Fruit fly (Drosophila melanogaster) whole organism, embryonic: Measurements from ENCODE around the gene Rbp6.

Experiments
- Awh ChIP-seq: fragments of 200-800 bp; sonication (Bioruptor generic); IDR thresholded peaks from 2 replicates; pipeline ENCODE4, ENCODE4 v1.3.6; 2022; ENCODE audit warnings: missing biosample characterization, missing genetic modification characterization
- B-H1 ChIP-seq: fragments of 200-800 bp; sonication (Bioruptor generic); IDR thresholded peaks from 3 replicates; pipeline ENCODE4 v1.3.6; 2022; ENCODE audit warnings: missing biosample characterization, missing genetic modification characterization
- CG10267 ChIP-seq: fragments of 200-800 bp; sonication (Bioruptor generic); optimal IDR thresholded peaks from 2 replicates; lab custom pipeline; 2018; ENCODE audit warnings: missing biosample characterization, mild to moderate bottlenecking, missing genetic modification characterization, moderate library complexity
- CG10462 ChIP-seq: fragments of 200-800 bp; sonication (Bioruptor generic); optimal IDR thresholded peaks from 2 replicates; lab custom pipeline; 2016; ENCODE audit warnings: missing biosample characterization, missing genetic modification characterization
- CG14441 ChIP-seq: fragments of 200-800 bp; sonication (Bioruptor generic); IDR thresholded peaks from 2 replicates; pipeline ENCODE4 v1.3.6; 2022; ENCODE audit warnings: missing biosample characterization, missing genetic modification characterization
- CG14710 ChIP-seq: fragments of 200-800 bp; sonication (Bioruptor generic); optimal IDR thresholded peaks from 3 replicates; lab custom pipeline; 2019; ENCODE audit warnings: missing biosample characterization, mild to moderate bottlenecking, missing genetic modification characterization, moderate library complexity
- CG14965 ChIP-seq: fragments of 200-800 bp; sonication (Bioruptor generic); optimal IDR thresholded peaks from 2 replicates; lab custom pipeline; 2016; ENCODE audit warnings: missing biosample characterization, missing genetic modification characterization, borderline replicate concordance
- CG15514 ChIP-seq: fragments of 200-800 bp; sonication (Bioruptor generic); optimal IDR thresholded peaks from 3 replicates; lab custom pipeline; 2017; ENCODE audit warnings: missing biosample characterization, missing genetic modification characterization, mild to moderate bottlenecking, moderate library complexity, missing genetic modification reagents
- CG17361 ChIP-seq: fragments of 200-800 bp; sonication (Bioruptor generic); IDR thresholded peaks from 3 replicates; pipeline ENCODE4 v1.3.6; 2022; ENCODE audit warnings: missing biosample characterization, missing genetic modification characterization
- CG17829 ChIP-seq: fragments of 200-800 bp; optimal IDR thresholded peaks from 2 replicates; lab custom pipeline; 2019; ENCODE audit warnings: missing biosample characterization, mild to moderate bottlenecking, missing genetic modification characterization, moderate library complexity
- CG18262 ChIP-seq: fragments of 200-800 bp; optimal IDR thresholded peaks from 3 replicates; lab custom pipeline; 2019; ENCODE audit warnings: missing biosample characterization, mild to moderate bottlenecking, missing genetic modification characterization, moderate library complexity
- CG18599 ChIP-seq: fragments of 200-800 bp; sonication (Bioruptor generic); optimal IDR thresholded peaks from 3 replicates; lab custom pipeline; 2017; ENCODE audit warnings: missing biosample characterization, missing genetic modification characterization, mild to moderate bottlenecking, moderate library complexity, missing genetic modification reagents
- CG18619 ChIP-seq: fragments of 200-800 bp; sonication (Bioruptor generic); optimal IDR thresholded peaks from 3 replicates; lab custom pipeline; 2017; ENCODE audit warnings: missing biosample characterization, mild to moderate bottlenecking, missing genetic modification characterization
- CG30431 ChIP-seq: fragments of 200-800 bp; sonication (Bioruptor generic); optimal IDR thresholded peaks from 2 replicates; lab custom pipeline; 2017; ENCODE audit warnings: missing biosample characterization, missing genetic modification characterization
- CG31441 ChIP-seq: fragments of 200-800 bp; sonication (Bioruptor generic); IDR thresholded peaks from 2 replicates; pipeline ENCODE4 v1.3.6; 2022; ENCODE audit warnings: missing biosample characterization, missing genetic modification characterization
- CG32772 ChIP-seq: fragments of 200-800 bp; sonication (Bioruptor generic); IDR thresholded peaks from 2 replicates; pipeline ENCODE4 v1.3.6; 2022; ENCODE audit warnings: missing biosample characterization, missing genetic modification characterization
- CG4617 ChIP-seq: fragments of 200-800 bp; sonication (Bioruptor generic); optimal IDR thresholded peaks from 3 replicates; lab custom pipeline; 2016; ENCODE audit warnings: missing biosample characterization, missing genetic modification characterization, borderline replicate concordance
- CG4820 ChIP-seq: fragments of 200-800 bp; sonication (Bioruptor generic); optimal IDR thresholded peaks from 3 replicates; lab custom pipeline; 2016; ENCODE audit warnings: missing biosample characterization, missing genetic modification characterization
- CG6683 ChIP-seq: fragments of 200-800 bp; sonication (Bioruptor generic); optimal IDR thresholded peaks from 2 replicates; lab custom pipeline; 2017; ENCODE audit warnings: missing biosample characterization, mild to moderate bottlenecking, missing genetic modification characterization, missing genetic modification reagents
- CG6813 ChIP-seq: fragments of 200-800 bp; sonication (Bioruptor generic); optimal IDR thresholded peaks from 2 replicates; lab custom pipeline; 2017; ENCODE audit warnings: missing biosample characterization, missing genetic modification characterization, mild to moderate bottlenecking, moderate library complexity, missing genetic modification reagents
- CG7556 ChIP-seq: fragments of 200-800 bp; sonication (Bioruptor generic); optimal IDR thresholded peaks from 2 replicates; lab custom pipeline; 2017; ENCODE audit warnings: missing biosample characterization, mild to moderate bottlenecking, missing genetic modification characterization
- CG8388 ChIP-seq: fragments of 200-800 bp; sonication (Bioruptor generic); optimal IDR thresholded peaks from 2 replicates; lab custom pipeline; 2019; ENCODE audit warnings: missing biosample characterization, mild to moderate bottlenecking, missing genetic modification characterization, moderate library complexity
- CG9215 ChIP-seq: fragments of 200-800 bp; sonication (Bioruptor generic); IDR thresholded peaks from 2 replicates; pipeline ENCODE4 v1.3.6; 2022; ENCODE audit warnings: missing biosample characterization, missing genetic modification characterization
- CG9817 ChIP-seq: fragments of 200-800 bp; sonication (Bioruptor generic); optimal IDR thresholded peaks from 2 replicates; lab custom pipeline; 2018; ENCODE audit warnings: missing biosample characterization, mild to moderate bottlenecking, missing genetic modification characterization, moderate library complexity
- D19A ChIP-seq: fragments of 200-800 bp; optimal IDR thresholded peaks from 3 replicates; lab custom pipeline; 2019; ENCODE audit warnings: missing biosample characterization, mild to moderate bottlenecking, missing genetic modification characterization, moderate library complexity
- Dbx ChIP-seq: fragments of 200-800 bp; sonication (Bioruptor generic); IDR thresholded peaks from 3 replicates; pipeline ENCODE4 v1.3.6; 2022; ENCODE audit warnings: missing biosample characterization, missing genetic modification characterization
- Doc3 ChIP-seq: fragments of 200-800 bp; sonication (Bioruptor generic); IDR thresholded peaks from 3 replicates; pipeline ENCODE4 v1.3.6; 2022; ENCODE audit warnings: missing biosample characterization, missing genetic modification characterization; ENCODE audit not compliant: partially characterized antibody
- HLHmδ ChIP-seq: fragments of 200-800 bp; sonication (Bioruptor generic); optimal IDR thresholded peaks from 2 replicates; lab custom pipeline; 2018; ENCODE audit warnings: missing biosample characterization, mild to moderate bottlenecking, missing genetic modification characterization, moderate library complexity
- Hand ChIP-seq: fragments of 200-800 bp; sonication (Bioruptor generic); optimal IDR thresholded peaks from 2 replicates; lab custom pipeline; 2017; ENCODE audit warnings: mild to moderate bottlenecking, missing biosample characterization, missing genetic modification reagents, missing genetic modification characterization
- Lpt ChIP-seq: fragments of >200 bp; optimal IDR thresholded peaks from 2 replicates; lab custom pipeline; 2018; ENCODE audit warnings: missing biosample characterization, missing genetic modification characterization
- Max ChIP-seq: fragments of 200-800 bp; sonication (Bioruptor generic); optimal IDR thresholded peaks from 2 replicates; lab custom pipeline; 2016; ENCODE audit warnings: missing biosample characterization, mild to moderate bottlenecking, missing genetic modification characterization
- Oli ChIP-seq: fragments of 200-800 bp; sonication (Bioruptor generic); optimal IDR thresholded peaks from 2 replicates; lab custom pipeline; 2018; ENCODE audit warnings: missing biosample characterization, mild to moderate bottlenecking, missing genetic modification characterization, moderate library complexity
- Six4 ChIP-seq: fragments of 200-800 bp; sonication (Bioruptor generic); optimal IDR thresholded peaks from 2 replicates; lab custom pipeline; 2016; ENCODE audit warnings: missing biosample characterization, missing genetic modification characterization
- ab ChIP-seq: fragments of 200-800 bp; sonication (Bioruptor generic); optimal IDR thresholded peaks from 2 replicates; lab custom pipeline; 2016; ENCODE audit warnings: missing biosample characterization, missing genetic modification characterization
- fd96Cb ChIP-seq: fragments of 200-800 bp; sonication (Bioruptor generic); optimal IDR thresholded peaks from 2 replicates; lab custom pipeline; 2018; ENCODE audit warnings: missing biosample characterization, mild to moderate bottlenecking, missing genetic modification characterization, moderate library complexity
- gem ChIP-seq: fragments of 200-800 bp; sonication (Bioruptor generic); optimal IDR thresholded peaks from 2 replicates; lab custom pipeline; 2019; ENCODE audit warnings: missing biosample characterization, mild to moderate bottlenecking, missing genetic modification characterization, moderate library complexity
- hkb ChIP-seq, 2 experiments: fragments of 200-800 bp in 1 of 2; fragments of >200 bp in 1 of 2; sonication (Bioruptor generic) in 1 of 2; IDR thresholded peaks in 1 of 2; optimal IDR thresholded peaks in 1 of 2; 2 replicates each; pipeline versions ENCODE4 v1.3.6 to Lab custom; 2017 to 2022; ENCODE audit warnings: missing biosample characterization in 1 of 2, missing genetic modification characterization in 1 of 2
- insv ChIP-seq, 2 experiments: fragments of 200-800 bp; sonication (Bioruptor generic); optimal IDR thresholded peaks; 3 replicates each; lab custom pipeline; 2016 to 2018; ENCODE audit warnings: missing biosample characterization in 2 of 2, missing genetic modification characterization in 2 of 2
- inv ChIP-seq: fragments of 200-800 bp; sonication (Bioruptor generic); IDR thresholded peaks from 2 replicates; pipeline ENCODE4 v1.3.6; 2022; ENCODE audit warnings: missing biosample characterization, missing genetic modification characterization; ENCODE audit not compliant: partially characterized antibody
- lab ChIP-seq: fragments of 200-800 bp; sonication (Bioruptor generic); optimal IDR thresholded peaks from 3 replicates; lab custom pipeline; 2017; ENCODE audit warnings: missing biosample characterization, missing genetic modification characterization, mild to moderate bottlenecking, moderate library complexity, missing genetic modification reagents
- luna ChIP-seq: fragments of 200-800 bp; sonication (Bioruptor generic); optimal IDR thresholded peaks from 2 replicates; lab custom pipeline; 2016; ENCODE audit warnings: missing biosample characterization, missing genetic modification characterization
- nmo ChIP-seq: fragments of 200-800 bp; sonication (Bioruptor generic); optimal IDR thresholded peaks from 2 replicates; lab custom pipeline; 2018; ENCODE audit warnings: missing biosample characterization, mild to moderate bottlenecking, missing genetic modification characterization, moderate library complexity
- ranshi ChIP-seq: fragments of 200-800 bp; sonication (Bioruptor generic); IDR thresholded peaks from 2 replicates; pipeline ENCODE4 v1.3.6; 2022; ENCODE audit warnings: missing biosample characterization, missing genetic modification characterization
- run ChIP-seq: fragments of 200-800 bp; sonication (Bioruptor generic); optimal IDR thresholded peaks from 3 replicates; lab custom pipeline; 2018; ENCODE audit warnings: missing biosample characterization, mild to moderate bottlenecking, missing genetic modification characterization
- sens ChIP-seq: fragments of 200-800 bp; sonication (Bioruptor generic); peaks from one replicate; lab custom pipeline; 2016; ENCODE audit warnings: missing biosample characterization, missing genetic modification characterization
- seq ChIP-seq: fragments of 200-800 bp; sonication (Bioruptor generic); IDR thresholded peaks from 2 replicates; pipeline ENCODE4 v1.3.6; 2022; ENCODE audit warnings: missing biosample characterization, missing genetic modification characterization
- stc ChIP-seq: fragments of 200-800 bp; sonication (Bioruptor generic); IDR thresholded peaks from 2 replicates; pipeline ENCODE4 v1.3.6; 2022; ENCODE audit warnings: missing biosample characterization, missing genetic modification characterization
- twi ChIP-seq: fragments of 200-800 bp; optimal IDR thresholded peaks from 2 replicates; lab custom pipeline; 2019; ENCODE audit warnings: missing biosample characterization, mild to moderate bottlenecking, missing genetic modification characterization, moderate library complexity
- unpg ChIP-seq: fragments of 200-800 bp; sonication (Bioruptor generic); optimal IDR thresholded peaks from 3 replicates; lab custom pipeline; 2018; ENCODE audit warnings: missing biosample characterization, mild to moderate bottlenecking, missing genetic modification characterization, moderate library complexity
- wor ChIP-seq: fragments of 200-800 bp; sonication (Bioruptor generic); IDR thresholded peaks from 2 replicates; pipeline ENCODE4 v1.3.6; 2022; ENCODE audit warnings: missing biosample characterization, missing genetic modification characterization

Rbp6 gene

dm6 chr3L:17113219-17113618, 124.8 kb downstream of the Rbp6 start:
- TF ChIP-seq hkb (optimal IDR thresholded peaks at IDR 0.05; lab: Kevin White, UChicago) (no peak), hkb (GFP tag; IDR thresholded peaks at IDR 0.05; lab: Robert Waterston, UW) (peak; percentile 72), D19A (tag; lab: Kevin White, UChicago) (peak; percentile 65), CG4617 (GFP tag; lab: Kevin White, UChicago) (no peak), Hand (GFP tag; lab: Kevin White, UChicago) (no peak), sens (GFP tag; lab: Kevin White, UChicago) (peak; percentile 84), stc (peak; percentile 20; the same call in 1 of the 2 replicates), CG30431 (no peak), CG18262 (tag; lab: Kevin White, UChicago) (peak; percentile 71), seq (GFP tag; lab: Robert Waterston, UW) (no peak), lab (GFP tag; lab: Kevin White, UChicago) (peak; percentile 78), CG4820 (peak; percentile 37), CG10267 (peak; percentile 60), insv (GFP tag; optimal IDR thresholded peaks at IDR 0.05; lab: Kevin White, UChicago) (no peak), Awh (GFP tag; lab: Robert Waterston, UW) (peak; percentile 24; the same call in 1 of the 2 replicates), nmo (GFP tag; lab: Kevin White, UChicago) (peak; percentile 3), CG17361 (GFP tag; lab: Robert Waterston, UW) (peak; percentile 66), wor (GFP tag; lab: Robert Waterston, UW) (no peak), ab (GFP tag; lab: Kevin White, UChicago) (no peak), Oli (tag; lab: Kevin White, UChicago) (no peak), Six4 (GFP tag; lab: Kevin White, UChicago) (no peak), Doc3 (GFP tag; lab: Robert Waterston, UW) (no peak), CG8388 (GFP tag; lab: Kevin White, UChicago) (peak; percentile 22), CG32772 (GFP tag; lab: Robert Waterston, UW) (no peak), CG14441 (peak; percentile 34), CG14965 (GFP tag; lab: Kevin White, UChicago) (no peak), CG9817 (tag; lab: Kevin White, UChicago) (no peak), CG18599 (GFP tag; lab: Kevin White, UChicago) (peak; percentile 60), Max (GFP tag; lab: Kevin White, UChicago) (no peak), twi (no peak), unpg (GFP tag; lab: Kevin White, UChicago) (peak; percentile 14), B-H1 (GFP tag; lab: Robert Waterston, UW) (peak; percentile 40; the same call in 2 of the 3 replicates), CG15514 (GFP tag; lab: Kevin White, UChicago) (peak; percentile 40), CG6813 (GFP tag; lab: Kevin White, UChicago) (peak; percentile 4), CG9215 (peak; percentile 47; the same call in 1 of the 2 replicates), Dbx (0 out of 3 replicates have a peak, but pooled peaks have one; percentile 31), Lpt (GFP tag; lab: Kevin White, UChicago) (no peak), CG17829 (tag; lab: Kevin White, UChicago) (peak; percentile 67), CG6683 (peak; percentile 40), ranshi (GFP tag; lab: Robert Waterston, UW) (peak; percentile 61), CG10462 (GFP tag; lab: Kevin White, UChicago) (no peak), inv (GFP tag; lab: Robert Waterston, UW) (no peak), run (tag; lab: Kevin White, UChicago) (no peak), HLHmδ (GFP tag; lab: Kevin White, UChicago) (no peak), fd96Cb (tag; lab: Kevin White, UChicago) (peak; percentile 67), luna (GFP tag; lab: Kevin White, UChicago) (no peak), CG7556 (GFP tag; lab: Kevin White, UChicago) (peak; percentile 42), gem (tag; lab: Kevin White, UChicago) (peak; percentile 54), CG14710 (tag; lab: Kevin White, UChicago) (peak; percentile 55), CG31441 (GFP tag; lab: Robert Waterston, UW) (peak; percentile 75), CG18619 (GFP tag; lab: Kevin White, UChicago) (no peak)
